Worm (Caenorhabditis elegans) whole organism, midembryonic: ENCODE data around the gene T26C5.4.

Experiments used
- cog-1 ChIP-seq: sonication (generic microtip); optimal IDR thresholded peaks from 2 replicates; lab custom pipeline; 2016; ENCODE audit warnings: missing genetic modification characterization, missing compliant biosample characterization
- med-1 ChIP-seq: sonication (generic microtip); optimal IDR thresholded peaks from 2 replicates; lab custom pipeline; 2017; ENCODE audit warnings: missing genetic modification characterization, mild to moderate bottlenecking, missing compliant biosample characterization, antibody characterized with exemption, missing genetic modification reagents; ENCODE audit not compliant: insufficient read depth
- tab-1 ChIP-seq: fragments of 200-800 bp; sonication (Bioruptor generic); IDR thresholded peaks from 2 replicates; pipeline ENCODE4 v1.3.6; 2022; ENCODE audit warnings: missing genetic modification characterization, missing compliant biosample characterization

DNA sequence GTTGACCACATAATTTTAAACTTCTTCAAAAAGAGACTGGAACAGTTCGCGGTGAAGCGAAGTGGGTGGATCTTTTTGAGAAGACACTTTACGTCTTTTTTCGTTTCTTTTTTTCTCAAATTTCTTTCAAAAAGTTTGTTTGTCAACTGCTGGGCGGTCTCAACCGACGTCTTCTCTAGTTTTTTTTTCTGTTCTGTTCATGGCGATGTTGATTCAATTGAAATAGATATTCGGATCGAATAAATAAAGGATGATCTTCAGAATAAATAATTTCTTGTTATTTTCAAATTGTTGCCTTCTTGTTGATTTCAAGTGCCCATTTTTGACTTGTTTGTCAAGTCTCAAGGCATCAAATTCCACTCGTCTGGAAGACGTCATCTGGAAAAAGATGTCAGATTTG, at the start of gene T26C5.4:
- TF ChIP-seq cog-1 (tag; lab: Kevin White, UChicago) = no peak
- no peak for TF ChIP-seq tab-1 (GFP tag; lab: Robert Waterston, UW)
- TF ChIP-seq med-1 = no peak
